Worm (Caenorhabditis elegans) whole organism, L1 larva: ENCODE results near the gene B0432.14.
A peak's percentile ranks its signal among the peaks of the same experiment; 100 is the strongest.

Experiments
- C04F5.9 ChIP-seq: sonication (generic microtip); optimal IDR thresholded peaks from 2 replicates; lab custom pipeline; 2016; ENCODE audit warnings: missing genetic modification characterization, missing compliant biosample characterization
- F16B12.6 ChIP-seq: fragments of 150-350 bp; optimal IDR thresholded peaks from 2 replicates; lab custom pipeline; 2014; ENCODE audit warnings: missing biosample characterization, missing genetic modification characterization
- Y116A8C.19 ChIP-seq: sonication (generic microtip); optimal IDR thresholded peaks from 2 replicates; lab custom pipeline; 2016; ENCODE audit warnings: missing compliant biosample characterization, missing genetic modification characterization, borderline replicate concordance
- alr-1 ChIP-seq: fragments of 200-800 bp; sonication (Bioruptor generic); optimal IDR thresholded peaks from 2 replicates; lab custom pipeline; 2018; ENCODE audit warnings: borderline replicate concordance, mild to moderate bottlenecking, missing genetic modification characterization, missing compliant biosample characterization
- ama-1 ChIP-seq: fragments of 150-350 bp; optimal IDR thresholded peaks from 2 replicates; lab custom pipeline; 2014
- blmp-1 ChIP-seq: fragments of 150-350 bp; optimal IDR thresholded peaks from 2 replicates; lab custom pipeline; 2014; ENCODE audit warnings: missing biosample characterization, missing genetic modification characterization
- ceh-8 ChIP-seq: fragments of 200-800 bp; sonication (Bioruptor generic); optimal IDR thresholded peaks from 2 replicates; lab custom pipeline; 2018; ENCODE audit warnings: mild to moderate bottlenecking, missing genetic modification characterization, moderate library complexity, missing compliant biosample characterization
- ceh-82 ChIP-seq, 3 experiments: fragments of 150-350 bp in 1 of 3; sonication (generic microtip) in 2 of 3; optimal IDR thresholded peaks; 2 replicates each; lab custom pipeline; 2014 to 2017; ENCODE audit warnings: missing biosample characterization in 3 of 3, missing genetic modification characterization in 3 of 3
- ceh-90 ChIP-seq: sonication (generic microtip); optimal IDR thresholded peaks from 2 replicates; lab custom pipeline; 2016; ENCODE audit warnings: missing genetic modification characterization, missing compliant biosample characterization
- ces-1 ChIP-seq: fragments of 150-350 bp; optimal IDR thresholded peaks from 2 replicates; lab custom pipeline; 2014; ENCODE audit warnings: missing biosample characterization, missing genetic modification reagents, missing genetic modification characterization
- dpl-1 ChIP-seq, 3 experiments: fragments of 150-350 bp in 2 of 3; sonication (generic microtip) in 1 of 3; optimal IDR thresholded peaks; 2 replicates each; lab custom pipeline; 2014 to 2017; ENCODE audit warnings: missing biosample characterization in 3 of 3, missing genetic modification characterization in 3 of 3, missing genetic modification reagents in 3 of 3
- dsc-1 ChIP-seq: sonication (generic microtip); optimal IDR thresholded peaks from 2 replicates; lab custom pipeline; 2016; ENCODE audit warnings: mild to moderate bottlenecking, missing genetic modification characterization, missing compliant biosample characterization
- egl-13 ChIP-seq: sonication (generic microtip); optimal IDR thresholded peaks from 2 replicates; lab custom pipeline; 2016; ENCODE audit warnings: missing genotype, missing genetic modification reagents, missing genetic modification characterization, missing compliant biosample characterization
- egl-27 ChIP-seq, 2 experiments: fragments of 150-350 bp in 1 of 2; sonication (generic microtip); optimal IDR thresholded peaks; 3 replicates each; lab custom pipeline; 2017 to 2018; ENCODE audit warnings: missing biosample characterization in 2 of 2, missing genetic modification characterization in 2 of 2, missing genetic modification reagents in 2 of 2
- elt-2 ChIP-seq: sonication (generic microtip); optimal IDR thresholded peaks from 2 replicates; lab custom pipeline; 2016; ENCODE audit warnings: missing genetic modification characterization, mild to moderate bottlenecking, inconsistent platforms, missing compliant biosample characterization, missing genetic modification reagents
- elt-3 ChIP-seq, 6 experiments: fragments of 150-350 bp in 1 of 6; sonication (generic microtip); optimal IDR thresholded peaks; 2 replicates each; lab custom pipeline; 2017 to 2018; ENCODE audit warnings: missing biosample characterization in 6 of 6, missing genetic modification characterization in 6 of 6, inconsistent platforms in 1 of 6
- fkh-10 ChIP-seq: sonication (generic microtip); optimal IDR thresholded peaks from 2 replicates; lab custom pipeline; 2017; ENCODE audit warnings: missing biosample characterization, missing genetic modification reagents, missing genetic modification characterization
- fkh-8 ChIP-seq: sonication (generic microtip); optimal IDR thresholded peaks from 2 replicates; lab custom pipeline; 2016; ENCODE audit warnings: mild to moderate bottlenecking, missing genetic modification characterization, missing compliant biosample characterization
- fos-1 ChIP-seq: fragments of 150-350 bp; optimal IDR thresholded peaks from 2 replicates; lab custom pipeline; 2014; ENCODE audit warnings: missing biosample characterization, missing genetic modification characterization
- grh-1 ChIP-seq: fragments of 200-800 bp; sonication (Bioruptor generic); IDR thresholded peaks from 2 replicates; pipeline ENCODE4 v1.3.6; 2022; ENCODE audit warnings: missing genetic modification reagents, missing genetic modification characterization, missing compliant biosample characterization
- irx-1 ChIP-seq: sonication (generic microtip); optimal IDR thresholded peaks from 2 replicates; lab custom pipeline; 2016; ENCODE audit warnings: missing genetic modification characterization, missing compliant biosample characterization
- jun-1 ChIP-seq: fragments of 150-350 bp; optimal IDR thresholded peaks from 2 replicates; lab custom pipeline; 2014; ENCODE audit warnings: missing biosample characterization, missing genetic modification reagents, missing genetic modification characterization
- lin-13 ChIP-seq: fragments of 150-350 bp; optimal IDR thresholded peaks from 2 replicates; lab custom pipeline; 2014; ENCODE audit warnings: missing biosample characterization, missing genetic modification reagents, missing genetic modification characterization
- lin-14 ChIP-seq: fragments of 200-800 bp; sonication (Bioruptor generic); optimal IDR thresholded peaks from 2 replicates; lab custom pipeline; 2018; ENCODE audit warnings: mild to moderate bottlenecking, missing genetic modification characterization, moderate library complexity, missing compliant biosample characterization
- lin-15B ChIP-seq: fragments of 150-350 bp; sonication (generic microtip); optimal IDR thresholded peaks from 3 replicates; lab custom pipeline; 2014; ENCODE audit warnings: missing biosample characterization, missing genetic modification characterization
- lin-35 ChIP-seq, 2 experiments: fragments of 150-350 bp; optimal IDR thresholded peaks; 2 replicates each; lab custom pipeline; 2014; ENCODE audit warnings: missing biosample characterization in 2 of 2, missing genetic modification characterization in 2 of 2, missing genetic modification reagents in 2 of 2
- lin-39 ChIP-seq: fragments of 150-350 bp; optimal IDR thresholded peaks from 2 replicates; lab custom pipeline; 2014; ENCODE audit warnings: missing biosample characterization, missing genetic modification reagents, missing genetic modification characterization
- lir-3 ChIP-seq: sonication (generic microtip); optimal IDR thresholded peaks from 2 replicates; lab custom pipeline; 2016; ENCODE audit warnings: mild to moderate bottlenecking, missing genetic modification characterization, moderate library complexity, missing compliant biosample characterization; ENCODE audit not compliant: poor library complexity
- mdl-1 ChIP-seq, 2 experiments: fragments of 150-350 bp; optimal IDR thresholded peaks; 2 replicates each; lab custom pipeline; 2014 to 2017; ENCODE audit warnings: missing biosample characterization in 2 of 2, missing genetic modification characterization in 2 of 2, inconsistent platforms in 1 of 2
- mep-1 ChIP-seq: fragments of 150-350 bp; optimal IDR thresholded peaks from 2 replicates; lab custom pipeline; 2014; ENCODE audit warnings: missing biosample characterization, missing genetic modification characterization
- nhr-11 ChIP-seq: fragments of 150-350 bp; optimal IDR thresholded peaks from 2 replicates; lab custom pipeline; 2014; ENCODE audit warnings: missing biosample characterization, missing genetic modification characterization
- nhr-20 ChIP-seq: sonication (generic microtip); optimal IDR thresholded peaks from 2 replicates; lab custom pipeline; 2016; ENCODE audit warnings: mild to moderate bottlenecking, missing genetic modification characterization, missing compliant biosample characterization
- nhr-76 ChIP-seq: sonication (generic microtip); optimal IDR thresholded peaks from 2 replicates; lab custom pipeline; 2017; ENCODE audit warnings: missing biosample characterization, missing genetic modification characterization
- nhr-84 ChIP-seq: sonication (generic microtip); optimal IDR thresholded peaks from 2 replicates; lab custom pipeline; 2017; ENCODE audit warnings: missing biosample characterization, missing genetic modification characterization
- nhr-90 ChIP-seq: sonication (generic microtip); optimal IDR thresholded peaks from 2 replicates; lab custom pipeline; 2016; ENCODE audit warnings: mild to moderate bottlenecking, missing genetic modification characterization, missing compliant biosample characterization; ENCODE audit not compliant: poor library complexity
- pqm-1 ChIP-seq: sonication (generic microtip); optimal IDR thresholded peaks from 3 replicates; lab custom pipeline; 2017; ENCODE audit warnings: missing biosample characterization, missing genetic modification characterization
- rnt-1 ChIP-seq: sonication (generic microtip); optimal IDR thresholded peaks from 2 replicates; lab custom pipeline; 2016; ENCODE audit warnings: mild to moderate bottlenecking, missing genetic modification characterization, moderate library complexity, missing compliant biosample characterization
- skn-1 ChIP-seq: fragments of 150-350 bp; optimal IDR thresholded peaks from 2 replicates; lab custom pipeline; 2014; ENCODE audit warnings: missing biosample characterization, missing genetic modification characterization
- snpc-4 ChIP-seq: fragments of 150-350 bp; optimal IDR thresholded peaks from 2 replicates; lab custom pipeline; 2014; ENCODE audit warnings: missing biosample characterization, missing genetic modification characterization
- snu-23 ChIP-seq: sonication (generic microtip); optimal IDR thresholded peaks from 2 replicates; lab custom pipeline; 2016; ENCODE audit warnings: missing genetic modification characterization, missing compliant biosample characterization
- sox-4 ChIP-seq: sonication (generic microtip); optimal IDR thresholded peaks from 2 replicates; lab custom pipeline; 2016; ENCODE audit warnings: missing genetic modification characterization, missing compliant biosample characterization
- sptf-1 ChIP-seq: fragments of 150-350 bp; optimal IDR thresholded peaks from 2 replicates; lab custom pipeline; 2014; ENCODE audit warnings: missing biosample characterization, missing genetic modification characterization
- sup-37 ChIP-seq: fragments of 200-800 bp; sonication (Bioruptor generic); optimal IDR thresholded peaks from 2 replicates; lab custom pipeline; 2018; ENCODE audit warnings: mild to moderate bottlenecking, missing genetic modification characterization, missing compliant biosample characterization
- swsn-7 ChIP-seq: sonication (generic microtip); optimal IDR thresholded peaks from 2 replicates; lab custom pipeline; 2016; ENCODE audit warnings: missing genetic modification characterization, missing compliant biosample characterization
- unc-130 ChIP-seq: fragments of 150-350 bp; optimal IDR thresholded peaks from 2 replicates; lab custom pipeline; 2017; ENCODE audit warnings: missing biosample characterization, missing genetic modification characterization, inconsistent platforms
- unc-86 ChIP-seq: sonication (generic microtip); optimal IDR thresholded peaks from 2 replicates; lab custom pipeline; 2016; ENCODE audit warnings: missing genetic modification characterization, missing compliant biosample characterization
- vab-15 ChIP-seq: sonication (generic microtip); optimal IDR thresholded peaks from 2 replicates; lab custom pipeline; 2017; ENCODE audit warnings: missing genotype, mild to moderate bottlenecking, missing genetic modification characterization, missing compliant biosample characterization
- xbp-1 ChIP-seq: sonication (generic microtip); optimal IDR thresholded peaks from 2 replicates; lab custom pipeline; 2016; ENCODE audit warnings: missing genetic modification characterization, missing compliant biosample characterization
- zip-4 ChIP-seq: fragments of 200-800 bp; sonication (Bioruptor generic); optimal IDR thresholded peaks from 2 replicates; lab custom pipeline; 2018; ENCODE audit warnings: mild to moderate bottlenecking, missing genetic modification characterization, moderate library complexity, missing compliant biosample characterization
- ztf-4 ChIP-seq: fragments of 150-350 bp; optimal IDR thresholded peaks from 2 replicates; lab custom pipeline; 2014; ENCODE audit warnings: missing biosample characterization, missing genetic modification characterization

B0432.14 gene

DNA sequence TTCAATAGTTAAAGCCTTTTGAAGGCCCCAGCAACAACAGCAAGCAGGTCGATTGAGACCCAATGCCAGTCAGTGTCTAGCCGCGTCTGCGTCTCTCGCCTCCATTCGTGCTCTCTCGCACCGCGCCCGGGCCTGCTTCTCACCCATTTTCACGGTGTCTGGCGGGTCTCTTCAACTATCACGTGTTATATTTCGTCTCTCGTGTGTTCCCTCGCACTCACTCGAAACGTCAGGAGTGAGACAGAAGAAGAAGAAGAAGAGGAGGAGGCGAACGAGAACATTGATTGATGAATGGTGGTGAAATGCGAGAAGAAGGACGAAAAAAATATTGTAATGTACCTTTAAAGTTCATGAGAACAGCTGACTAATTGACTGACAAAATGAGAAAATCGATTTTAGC is 42.9 kb upstream of the B0432.14 start (continued):
- TF ChIP-seq nhr-90 (tag; lab: Kevin White, UChicago) (peak; percentile 70), egl-13 (tag; lab: Kevin White, UChicago) (no peak), grh-1 (no peak), mdl-1 (tag; optimal IDR thresholded peaks at IDR 0.05; lab: Kevin White, UChicago) (peak; percentile 50 to 92), nhr-84 (tag; lab: Kevin White, UChicago) (no peak), lin-39 (tag; lab: Kevin White, UChicago) (no peak), pqm-1 (tag; lab: Kevin White, UChicago) (no peak), skn-1 (tag; lab: Kevin White, UChicago) (peak; percentile 72), lin-15B (tag; lab: Kevin White, UChicago) (peak; percentile 33), ama-1 (no peak), fkh-10 (no peak), F16B12.6 (tag; lab: Kevin White, UChicago) (peak; percentile 2), Y116A8C.19 (tag; lab: Kevin White, UChicago) (no peak), mep-1 (tag; lab: Kevin White, UChicago) (peak; percentile 77), nhr-11 (tag; lab: Kevin White, UChicago) (no peak), nhr-76 (no peak), ceh-8 (GFP tag; lab: Kevin White, UChicago) (no peak), dsc-1 (peak; percentile 48), fos-1 (tag; lab: Kevin White, UChicago) (peak; percentile 38), C04F5.9 (tag; lab: Kevin White, UChicago) (no peak), elt-3 (tag; optimal IDR thresholded peaks at IDR 0.05; lab: Kevin White, UChicago) (peak in 3 of 6 experiments; percentile 7 to 25 (median 15)), jun-1 (tag; lab: Kevin White, UChicago) (peak; percentile 54), ceh-82 (tag; optimal IDR thresholded peaks at IDR 0.05; lab: Kevin White, UChicago) (peak; percentile 52 to 69 (median 67)), sptf-1 (tag; lab: Kevin White, UChicago) (no peak), zip-4 (no peak), elt-2 (tag; lab: Kevin White, UChicago) (peak; percentile 5), unc-130 (tag; lab: Kevin White, UChicago) (no peak), alr-1 (tag; lab: Kevin White, UChicago) (no peak), lin-35 (GFP tag; optimal IDR thresholded peaks at IDR 0.05; lab: Kevin White, UChicago) (peak; percentile 81 to 85), xbp-1 (tag; lab: Kevin White, UChicago) (peak; percentile 57), nhr-20 (peak; percentile 79), lir-3 (tag; lab: Kevin White, UChicago) (no peak), rnt-1 (tag; lab: Kevin White, UChicago) (peak; percentile 76), lin-14 (GFP tag; lab: Kevin White, UChicago) (peak; percentile 96), snu-23 (peak; percentile 90), unc-86 (tag; lab: Kevin White, UChicago) (peak; percentile 68), ztf-4 (tag; lab: Kevin White, UChicago) (peak; percentile 83), sup-37 (GFP tag; lab: Kevin White, UChicago) (no peak)
- TF ChIP-seq, all 84 proteins: peak for 38

DNA sequence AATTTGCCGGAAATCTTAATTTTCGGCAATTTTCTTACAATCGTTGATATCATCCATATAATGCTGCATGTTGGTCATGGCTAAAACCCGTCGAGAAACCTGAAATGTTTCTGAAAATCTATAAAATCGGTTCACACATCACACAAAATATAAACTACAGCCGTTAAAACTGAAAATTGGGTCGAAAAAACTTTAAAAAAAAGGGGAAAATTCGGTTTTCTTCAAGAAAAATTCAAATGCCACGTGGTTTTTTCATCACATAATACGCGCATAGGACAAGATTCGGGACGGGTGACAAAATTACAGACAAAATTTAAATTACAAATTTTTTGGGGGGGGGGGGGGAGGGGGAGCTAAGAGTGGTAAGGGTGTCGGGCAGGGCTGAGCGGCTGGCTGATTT is 31.5 kb upstream of the B0432.14 start, which contains the start of gene Y43H11AL.1:
Gene Y43H11AL.1 (minus strand): TSS at position 101 of the 400 bp plus-strand sequence.
- TF ChIP-seq Y116A8C.19 (tag; lab: Kevin White, UChicago) = no peak
- no peak for TF ChIP-seq nhr-20
- TF ChIP-seq snpc-4 (tag; lab: Kevin White, UChicago) = no peak
- no peak for TF ChIP-seq F16B12.6 (tag; lab: Kevin White, UChicago)
- no peak for TF ChIP-seq snu-23
- TF ChIP-seq lin-13 (GFP tag; lab: Kevin White, UChicago) = no peak
- no peak for TF ChIP-seq dpl-1 (GFP tag; optimal IDR thresholded peaks at IDR 0.05; lab: Kevin White, UChicago)
- no peak for TF ChIP-seq sox-4
- no peak for TF ChIP-seq blmp-1 (tag; lab: Kevin White, UChicago)
- TF ChIP-seq xbp-1 (tag; lab: Kevin White, UChicago) = no peak
- TF ChIP-seq egl-27 (tag; optimal IDR thresholded peaks at IDR 0.05; lab: Kevin White, UChicago) = no peak
- TF ChIP-seq ces-1 (GFP tag; lab: Kevin White, UChicago) = no peak
- no peak for TF ChIP-seq elt-2 (tag; lab: Kevin White, UChicago)
- no peak for TF ChIP-seq vab-15
- TF ChIP-seq fkh-8 = no peak
- no peak for TF ChIP-seq irx-1 (tag; lab: Kevin White, UChicago)
- TF ChIP-seq ceh-90 (tag; lab: Kevin White, UChicago) = no peak
- TF ChIP-seq skn-1 (tag; lab: Kevin White, UChicago) = no peak
- no peak for TF ChIP-seq swsn-7 (tag; lab: Kevin White, UChicago)
- TF ChIP-seq egl-13 (tag; lab: Kevin White, UChicago) = no peak
